Fruit fly (Drosophila melanogaster) whole organism, adult: Measurements from ENCODE around the gene Unr.

Source experiments
- CG11617 ChIP-seq: fragments of 200-800 bp; sonication (Bioruptor generic); optimal IDR thresholded peaks from 2 replicates; lab custom pipeline; 2017; ENCODE audit warnings: mild to moderate bottlenecking, missing biosample characterization, missing genetic modification reagents, missing genetic modification characterization
- CG12768 ChIP-seq: fragments of 200-800 bp; sonication (Bioruptor generic); optimal IDR thresholded peaks from 2 replicates; lab custom pipeline; 2017; ENCODE audit warnings: missing biosample characterization, missing genetic modification characterization, mild to moderate bottlenecking, moderate library complexity, missing genetic modification reagents
- CG14711 ChIP-seq: fragments of 200-800 bp; sonication (Bioruptor generic); optimal IDR thresholded peaks from 2 replicates; lab custom pipeline; 2018; ENCODE audit warnings: missing biosample characterization, mild to moderate bottlenecking, missing genetic modification characterization, moderate library complexity
- CG1620 ChIP-seq: fragments of 200-800 bp; sonication (Bioruptor generic); optimal IDR thresholded peaks from 2 replicates; lab custom pipeline; 2016; ENCODE audit warnings: missing biosample characterization, missing genetic modification characterization
- CG33017 ChIP-seq: fragments of 200-800 bp; sonication (Bioruptor generic); optimal IDR thresholded peaks from 2 replicates; lab custom pipeline; 2018; ENCODE audit warnings: missing biosample characterization, mild to moderate bottlenecking, missing genetic modification characterization, moderate library complexity
- CG5204 ChIP-seq: fragments of 200-800 bp; sonication (Bioruptor generic); optimal IDR thresholded peaks from 2 replicates; lab custom pipeline; 2016; ENCODE audit warnings: missing biosample characterization, missing genetic modification characterization
- CG7045 ChIP-seq: fragments of 200-800 bp; sonication (Bioruptor generic); optimal IDR thresholded peaks from 2 replicates; lab custom pipeline; 2017; ENCODE audit warnings: missing biosample characterization, mild to moderate bottlenecking, missing genetic modification characterization
- CG7101 ChIP-seq: fragments of 200-800 bp; sonication (Bioruptor generic); optimal IDR thresholded peaks from 2 replicates; lab custom pipeline; 2018; ENCODE audit warnings: missing biosample characterization, mild to moderate bottlenecking, missing genetic modification characterization, moderate library complexity
- Clk ChIP-seq: fragments of 200-800 bp; sonication (Bioruptor generic); optimal IDR thresholded peaks from 2 replicates; lab custom pipeline; 2017; ENCODE audit warnings: missing biosample characterization, missing genetic modification characterization
- Crg-1 ChIP-seq: fragments of 200-800 bp; sonication (Bioruptor generic); optimal IDR thresholded peaks from 2 replicates; lab custom pipeline; 2016; ENCODE audit warnings: missing biosample characterization, missing genetic modification characterization
- Hr96 ChIP-seq: fragments of 200-800 bp; sonication (Bioruptor generic); optimal IDR thresholded peaks from 2 replicates; lab custom pipeline; 2016; ENCODE audit warnings: missing biosample characterization, missing genetic modification characterization
- Mnt ChIP-seq: fragments of 200-800 bp; sonication (Bioruptor generic); optimal IDR thresholded peaks from 2 replicates; lab custom pipeline; 2016; ENCODE audit warnings: missing biosample characterization, mild to moderate bottlenecking, missing genetic modification characterization
- bab1 ChIP-seq: fragments of 200-800 bp; sonication (Bioruptor generic); optimal IDR thresholded peaks from 3 replicates; lab custom pipeline; 2019; ENCODE audit warnings: missing biosample characterization, mild to moderate bottlenecking, missing genetic modification characterization, moderate library complexity
- cic ChIP-seq: fragments of 200-800 bp; sonication (Bioruptor generic); optimal IDR thresholded peaks from 2 replicates; lab custom pipeline; 2017; ENCODE audit warnings: missing biosample characterization, mild to moderate bottlenecking, missing genetic modification characterization, moderate library complexity
- cnc ChIP-seq, 2 experiments: fragments of >200 bp; optimal IDR thresholded peaks; 2 replicates each; lab custom pipeline; 2017
- kay ChIP-seq: fragments of 200-800 bp; sonication (Bioruptor generic); peaks from one replicate; lab custom pipeline; 2016; ENCODE audit warnings: missing biosample characterization, missing genetic modification characterization, borderline replicate concordance
- ovo ChIP-seq: fragments of 200-800 bp; sonication (Bioruptor generic); optimal IDR thresholded peaks from 2 replicates; lab custom pipeline; 2016; ENCODE audit warnings: missing biosample characterization, missing genetic modification characterization
- pad ChIP-seq: fragments of 200-800 bp; sonication (Bioruptor generic); optimal IDR thresholded peaks from 3 replicates; lab custom pipeline; 2017; ENCODE audit warnings: missing biosample characterization, missing genetic modification characterization, mild to moderate bottlenecking, moderate library complexity, missing genetic modification reagents
- tj ChIP-seq: fragments of 200-800 bp; sonication (Bioruptor generic); optimal IDR thresholded peaks from 3 replicates; lab custom pipeline; 2017; ENCODE audit warnings: missing biosample characterization, mild to moderate bottlenecking, missing genetic modification characterization, moderate library complexity
- toe ChIP-seq: fragments of 200-800 bp; sonication (Bioruptor generic); optimal IDR thresholded peaks from 2 replicates; lab custom pipeline; 2016; ENCODE audit warnings: missing biosample characterization, missing genetic modification characterization

Gene Unr

DNA sequence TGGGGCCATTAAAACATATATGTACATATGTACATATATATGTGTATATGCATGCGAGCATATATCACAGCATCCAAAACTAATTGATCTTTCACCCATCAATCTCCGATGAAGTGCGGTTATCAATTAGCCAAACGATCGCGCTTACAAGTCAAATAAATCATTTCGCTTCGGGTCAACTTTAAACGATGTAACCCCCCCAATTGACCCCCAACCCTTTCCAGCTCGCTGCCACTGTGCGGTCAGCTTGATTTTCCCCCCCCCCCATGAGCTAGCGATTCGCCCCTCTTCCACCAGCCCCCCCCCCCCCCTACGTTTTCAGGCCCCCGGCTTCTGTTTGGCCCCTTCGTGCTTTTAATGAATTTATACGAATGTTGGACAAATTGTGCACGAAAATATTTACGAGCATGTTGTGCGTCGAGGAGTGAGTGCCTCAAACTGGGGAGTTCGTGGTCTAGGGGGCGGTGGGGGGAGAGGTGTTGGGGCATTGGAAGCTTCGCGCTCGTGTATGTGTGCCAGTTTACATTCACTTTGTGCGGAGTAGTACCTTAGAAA is 22.5 kb downstream of the Unr start:
- TF ChIP-seq Mnt (GFP tag; lab: Kevin White, UChicago) (no peak), CG5204 (GFP tag; lab: Kevin White, UChicago) (no peak), CG7101 (tag; lab: Kevin White, UChicago) (no peak), bab1 (GFP tag; lab: Kevin White, UChicago) (no peak)

DNA sequence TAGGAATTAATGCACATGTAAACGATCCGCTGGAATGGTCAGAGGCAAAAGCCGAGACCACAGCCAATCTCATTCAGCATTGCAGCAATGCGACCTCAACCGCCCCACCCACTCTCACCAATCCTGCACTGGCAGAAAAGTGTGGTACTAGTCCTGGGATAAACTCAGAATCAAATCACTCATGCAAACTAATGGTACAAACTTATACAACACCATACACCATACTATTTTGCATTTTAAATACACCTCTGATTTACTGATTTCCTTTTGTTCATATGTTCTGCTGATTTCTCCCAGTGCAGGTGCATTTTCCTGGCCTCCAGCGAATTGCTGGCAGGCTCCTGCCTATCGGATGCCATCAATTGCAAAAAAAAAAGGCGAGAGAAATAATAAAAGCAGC is 23.2 kb downstream of the Unr start:
- no peak for TF ChIP-seq CG11617 (GFP tag; lab: Kevin White, UChicago)
- TF ChIP-seq toe (GFP tag; lab: Kevin White, UChicago), result no peak
- no peak for TF ChIP-seq cnc (optimal IDR thresholded peaks at IDR 0.05; lab: Kevin White, UChicago)
- no peak for TF ChIP-seq kay (GFP tag; lab: Kevin White, UChicago)
- no peak for TF ChIP-seq CG14711
- TF ChIP-seq CG12768 (GFP tag; lab: Kevin White, UChicago), result no peak
- TF ChIP-seq Clk (GFP tag; lab: Kevin White, UChicago), result no peak
- no peak for TF ChIP-seq CG33017 (tag; lab: Kevin White, UChicago)
- no peak for TF ChIP-seq Crg-1 (GFP tag; lab: Kevin White, UChicago)
- TF ChIP-seq Hr96 (GFP tag; lab: Kevin White, UChicago), result no peak
- no peak for TF ChIP-seq CG5204 (GFP tag; lab: Kevin White, UChicago)
- TF ChIP-seq pad, result no peak
- no peak for TF ChIP-seq bab1 (GFP tag; lab: Kevin White, UChicago)
- TF ChIP-seq CG7045 (GFP tag; lab: Kevin White, UChicago), result no peak
- no peak for TF ChIP-seq cic (GFP tag; lab: Kevin White, UChicago)
- no peak for TF ChIP-seq tj (GFP tag; lab: Kevin White, UChicago)
- TF ChIP-seq CG1620 (GFP tag; lab: Kevin White, UChicago), result no peak
- no peak for TF ChIP-seq Mnt (GFP tag; lab: Kevin White, UChicago)

DNA sequence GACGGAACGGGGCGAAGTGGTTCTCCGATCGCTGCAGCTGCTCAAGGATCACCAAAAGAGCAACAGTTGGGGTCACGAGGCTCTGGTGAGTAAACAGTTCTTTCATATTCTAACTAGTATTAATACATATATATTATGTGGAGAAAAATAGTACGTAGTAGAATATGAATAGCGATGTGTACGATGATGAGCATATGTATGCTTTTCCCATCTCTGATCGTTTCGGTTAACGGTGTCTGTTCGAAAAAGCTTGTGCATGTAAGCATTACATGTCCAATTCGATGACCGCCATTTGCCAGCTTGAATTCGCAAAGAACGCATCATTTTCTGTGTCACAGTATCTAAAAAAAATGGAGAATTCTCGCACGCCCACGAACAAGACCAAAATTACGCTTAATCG is 29.5 kb downstream of the Unr start, which contains the start of the genes Oseg1 and mtrm:
Oseg1 (minus strand) TSS at position 101 of the 400 bp plus-strand sequence.
mtrm (plus strand) TSS at position 288 of the 400 bp plus-strand sequence.
- peak; percentile 41 for TF ChIP-seq ovo (GFP tag; lab: Kevin White, UChicago)
- no peak for TF ChIP-seq CG11617 (GFP tag; lab: Kevin White, UChicago)

DNA sequence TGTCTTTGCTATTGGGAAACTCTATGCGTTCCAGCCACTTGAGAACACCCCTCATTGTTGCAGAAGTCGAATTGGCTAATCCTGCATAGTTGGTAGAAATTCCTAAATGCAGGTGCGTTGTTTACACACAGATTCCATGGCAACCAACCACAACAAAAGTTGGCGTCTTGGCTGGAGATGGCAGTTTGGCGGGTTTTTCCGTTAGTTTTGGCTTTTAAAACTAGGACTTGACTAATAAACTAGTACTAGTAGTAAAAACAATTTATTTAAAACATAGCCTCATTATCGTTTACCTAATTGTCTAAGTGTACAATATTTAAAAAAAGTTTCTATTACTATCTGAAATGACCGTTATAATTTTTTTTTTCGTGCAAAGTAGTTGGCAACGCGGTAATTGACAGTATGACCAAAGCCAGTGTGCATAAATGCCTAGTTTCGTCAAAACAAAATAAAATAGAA is 30.7 kb downstream of the Unr start, which contains the start of gene Exo70:
Exo70 (plus strand) TSS at position 413 of the 459 bp plus-strand sequence.
- no peak for TF ChIP-seq toe (GFP tag; lab: Kevin White, UChicago)
- no peak for TF ChIP-seq CG12768 (GFP tag; lab: Kevin White, UChicago)
- TF ChIP-seq CG7101 (tag; lab: Kevin White, UChicago), result peak; percentile 15
- peak; percentile 12 for TF ChIP-seq Mnt (GFP tag; lab: Kevin White, UChicago)
- peak; percentile 21 for TF ChIP-seq CG14711
- no peak for TF ChIP-seq CG5204 (GFP tag; lab: Kevin White, UChicago)
- TF ChIP-seq ovo (GFP tag; lab: Kevin White, UChicago), result peak; percentile 8
- no peak for TF ChIP-seq pad
- peak; percentile 1 for TF ChIP-seq CG11617 (GFP tag; lab: Kevin White, UChicago)

DNA sequence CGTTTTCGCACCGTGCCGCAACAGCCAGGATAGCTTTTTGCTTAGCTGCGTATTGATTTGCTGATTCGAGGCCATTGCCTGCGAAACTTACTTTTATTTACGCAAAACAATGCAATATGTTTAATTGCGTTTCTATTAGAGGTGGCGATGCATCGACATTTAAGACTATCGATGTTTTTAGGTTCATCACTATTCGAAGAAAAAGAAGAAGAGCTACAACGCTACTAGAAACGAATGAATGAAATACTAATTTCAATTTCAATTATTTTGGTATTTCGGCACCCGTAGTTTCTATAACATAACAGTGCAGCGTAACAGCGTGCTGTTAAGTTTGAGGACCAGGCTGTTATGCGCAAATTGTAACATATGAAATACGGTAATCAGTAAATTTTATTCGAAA is 37.1 kb downstream of the Unr start, which contains the start of the genes Tpt, mkg-p and CG13667:
Tpt (minus strand) TSS at position 155 of the 400 bp plus-strand sequence.
mkg-p (minus strand) TSS at position 155 of the 400 bp plus-strand sequence.
CG13667 (plus strand) TSS at position 332 of the 400 bp plus-strand sequence.
- peak; percentile 43 for TF ChIP-seq Mnt (GFP tag; lab: Kevin White, UChicago)
- peak; percentile 55 for TF ChIP-seq cic (GFP tag; lab: Kevin White, UChicago)
- TF ChIP-seq bab1 (GFP tag; lab: Kevin White, UChicago), result peak; percentile 52
- no peak for TF ChIP-seq Hr96 (GFP tag; lab: Kevin White, UChicago)
- no peak for TF ChIP-seq Clk (GFP tag; lab: Kevin White, UChicago)

DNA sequence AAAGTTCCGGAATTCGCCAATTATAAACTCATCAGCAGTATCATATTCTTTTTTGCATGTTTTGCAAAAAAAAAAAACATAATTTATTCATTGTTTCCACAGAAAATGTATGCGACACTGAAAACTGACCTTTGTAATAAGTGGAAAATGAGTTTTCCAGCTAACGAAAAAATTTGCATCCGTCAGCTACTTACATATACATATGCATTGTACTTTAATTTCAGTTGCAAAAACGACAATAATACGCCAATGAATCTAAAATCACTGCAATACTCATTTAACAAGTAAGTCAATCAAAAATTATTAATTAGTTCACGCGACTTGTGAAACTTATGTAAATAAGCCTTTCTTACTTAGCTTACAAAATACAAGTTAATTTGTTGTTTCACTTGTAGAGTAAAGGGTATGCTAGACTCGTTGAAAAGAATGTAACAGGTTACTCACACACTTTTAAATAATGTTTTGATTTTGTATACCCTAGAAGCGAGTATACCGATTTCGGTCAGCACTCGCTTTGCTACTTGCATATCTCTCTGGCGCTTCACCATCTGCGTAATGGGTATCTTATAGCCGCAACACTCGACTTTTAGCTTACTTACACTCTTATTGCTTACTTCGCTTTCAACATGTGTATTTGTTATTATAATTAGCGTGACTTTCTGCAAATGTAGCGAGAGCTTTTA is 43.3 kb downstream of the Unr start:
- TF ChIP-seq CG1620 (GFP tag; lab: Kevin White, UChicago), result peak; percentile 48
- no peak for TF ChIP-seq Clk (GFP tag; lab: Kevin White, UChicago)
- peak; percentile 74 for TF ChIP-seq CG12768 (GFP tag; lab: Kevin White, UChicago)
- TF ChIP-seq Hr96 (GFP tag; lab: Kevin White, UChicago), result no peak
- peak; percentile 96 for TF ChIP-seq bab1 (GFP tag; lab: Kevin White, UChicago)
- TF ChIP-seq cic (GFP tag; lab: Kevin White, UChicago), result peak; percentile 36
- TF ChIP-seq CG5204 (GFP tag; lab: Kevin White, UChicago), result peak; percentile 48
- TF ChIP-seq toe (GFP tag; lab: Kevin White, UChicago), result no peak
- TF ChIP-seq CG7045 (GFP tag; lab: Kevin White, UChicago), result peak; percentile 13
- TF ChIP-seq cnc (optimal IDR thresholded peaks at IDR 0.05; lab: Kevin White, UChicago), result no peak
- peak; percentile 68 for TF ChIP-seq CG11617 (GFP tag; lab: Kevin White, UChicago)
- TF ChIP-seq kay (GFP tag; lab: Kevin White, UChicago), result peak; percentile 21
- peak; percentile 85 for TF ChIP-seq CG33017 (tag; lab: Kevin White, UChicago)
- TF ChIP-seq Mnt (GFP tag; lab: Kevin White, UChicago), result no peak
- peak; percentile 60 for TF ChIP-seq Crg-1 (GFP tag; lab: Kevin White, UChicago)
- TF ChIP-seq tj (GFP tag; lab: Kevin White, UChicago), result peak; percentile 95
- TF ChIP-seq CG14711, result peak; percentile 86
- TF ChIP-seq ovo (GFP tag; lab: Kevin White, UChicago), result no peak
- peak; percentile 87 for TF ChIP-seq CG7101 (tag; lab: Kevin White, UChicago)
- TF ChIP-seq pad, result peak; percentile 71
